Worm (Caenorhabditis elegans) whole organism, L3 larva: Measurements from ENCODE around the gene C08B6.18.

ENCODE experiments used
- R02D3.7 ChIP-seq: fragments of 150-350 bp; optimal IDR thresholded peaks from 2 replicates; lab custom pipeline; 2014; ENCODE audit warnings: missing biosample characterization, missing genetic modification characterization
- ZK546.5 ChIP-seq: sonication (generic microtip); optimal IDR thresholded peaks from 2 replicates; lab custom pipeline; 2017; ENCODE audit warnings: missing biosample characterization, missing genetic modification characterization
- aly-2 ChIP-seq: fragments of 150-350 bp; optimal IDR thresholded peaks from 2 replicates; lab custom pipeline; 2014; ENCODE audit warnings: missing biosample characterization, missing genetic modification characterization
- ama-1 ChIP-seq: fragments of 150-350 bp; optimal IDR thresholded peaks from 2 replicates; lab custom pipeline; 2018
- ceh-16 ChIP-seq: sonication (generic microtip); optimal IDR thresholded peaks from 2 replicates; lab custom pipeline; 2017; ENCODE audit warnings: missing biosample characterization, missing genetic modification characterization
- ceh-28 ChIP-seq: fragments of 150-350 bp; optimal IDR thresholded peaks from 2 replicates; lab custom pipeline; 2014; ENCODE audit warnings: missing biosample characterization, missing genetic modification reagents, missing genetic modification characterization
- ceh-9 ChIP-seq: sonication (generic microtip); optimal IDR thresholded peaks from 2 replicates; lab custom pipeline; 2018; ENCODE audit warnings: missing biosample characterization, missing genetic modification characterization
- daf-12 ChIP-seq: fragments of 150-350 bp; optimal IDR thresholded peaks from 2 replicates; lab custom pipeline; 2014; ENCODE audit warnings: missing biosample characterization, missing genetic modification reagents, missing genetic modification characterization
- egl-27 ChIP-seq: sonication (generic microtip); optimal IDR thresholded peaks from 4 replicates; lab custom pipeline; 2017; ENCODE audit warnings: missing biosample characterization, missing genetic modification reagents, missing genetic modification characterization
- egl-5 ChIP-seq: fragments of 150-350 bp; optimal IDR thresholded peaks from 2 replicates; lab custom pipeline; 2017; ENCODE audit warnings: missing biosample characterization, missing genetic modification reagents, missing genetic modification characterization, inconsistent platforms
- elt-1 ChIP-seq: fragments of 150-350 bp; optimal IDR thresholded peaks from 2 replicates; lab custom pipeline; 2014; ENCODE audit warnings: missing biosample characterization, missing genetic modification characterization
- elt-2 ChIP-seq: sonication (generic microtip); optimal IDR thresholded peaks from 2 replicates; lab custom pipeline; 2016; ENCODE audit warnings: missing genetic modification reagents, mild to moderate bottlenecking, missing genetic modification characterization, missing compliant biosample characterization
- elt-3 ChIP-seq, 3 experiments: fragments of 150-350 bp in 1 of 3; sonication (generic microtip) in 2 of 3; optimal IDR thresholded peaks; 2 replicates in 2 of 3; 4 replicates in 1 of 3; lab custom pipeline; 2014 to 2017; ENCODE audit warnings: missing biosample characterization in 3 of 3, missing genetic modification characterization in 3 of 3
- fkh-10 ChIP-seq: sonication (generic microtip); optimal IDR thresholded peaks from 2 replicates; lab custom pipeline; 2017; ENCODE audit warnings: missing biosample characterization, missing genetic modification reagents, missing genetic modification characterization
- fkh-2 ChIP-seq: fragments of 150-350 bp; optimal IDR thresholded peaks from 2 replicates; lab custom pipeline; 2014; ENCODE audit warnings: missing biosample characterization, missing genetic modification reagents, missing genetic modification characterization
- fos-1 ChIP-seq: fragments of 150-350 bp; optimal IDR thresholded peaks from 2 replicates; lab custom pipeline; 2014; ENCODE audit warnings: missing biosample characterization, missing genetic modification characterization
- hmg-11 ChIP-seq: sonication (generic microtip); optimal IDR thresholded peaks from 2 replicates; lab custom pipeline; 2016; ENCODE audit warnings: missing genetic modification characterization, missing compliant biosample characterization
- jun-1 ChIP-seq: fragments of 150-350 bp; optimal IDR thresholded peaks from 2 replicates; lab custom pipeline; 2014; ENCODE audit warnings: missing biosample characterization, missing genetic modification reagents, missing genetic modification characterization
- lin-15B ChIP-seq: fragments of 150-350 bp; optimal IDR thresholded peaks from 2 replicates; lab custom pipeline; 2014; ENCODE audit warnings: missing biosample characterization, missing genetic modification characterization
- lsy-12 ChIP-seq: sonication (generic microtip); optimal IDR thresholded peaks from 2 replicates; lab custom pipeline; 2016; ENCODE audit warnings: mild to moderate bottlenecking, missing genetic modification characterization, missing compliant biosample characterization
- mml-1 ChIP-seq: fragments of 150-350 bp; sonication (generic microtip); optimal IDR thresholded peaks from 3 replicates; lab custom pipeline; 2014; ENCODE audit warnings: missing biosample characterization, missing genetic modification characterization
- nhr-11 ChIP-seq: fragments of 150-350 bp; optimal IDR thresholded peaks from 2 replicates; lab custom pipeline; 2014; ENCODE audit warnings: missing biosample characterization, missing genetic modification characterization
- nhr-23 ChIP-seq: fragments of 150-350 bp; optimal IDR thresholded peaks from 2 replicates; lab custom pipeline; 2014; ENCODE audit warnings: missing biosample characterization, missing genetic modification reagents, missing genetic modification characterization
- nhr-237 ChIP-seq: fragments of 150-350 bp; optimal IDR thresholded peaks from 2 replicates; lab custom pipeline; 2014; ENCODE audit warnings: missing biosample characterization, missing genetic modification characterization
- nhr-25 ChIP-seq: sonication (generic microtip); optimal IDR thresholded peaks from 2 replicates; lab custom pipeline; 2017; ENCODE audit warnings: missing biosample characterization, missing genetic modification characterization
- nhr-43 ChIP-seq: sonication (generic microtip); optimal IDR thresholded peaks from 2 replicates; lab custom pipeline; 2016; ENCODE audit warnings: mild to moderate bottlenecking, missing genetic modification characterization, missing compliant biosample characterization; ENCODE audit not compliant: poor library complexity, severe bottlenecking
- nhr-67 ChIP-seq: fragments of 150-350 bp; optimal IDR thresholded peaks from 2 replicates; lab custom pipeline; 2014; ENCODE audit warnings: missing biosample characterization, missing genetic modification characterization
- nhr-76 ChIP-seq: fragments of 150-350 bp; sonication (generic microtip); optimal IDR thresholded peaks from 5 replicates; lab custom pipeline; 2014; ENCODE audit warnings: missing biosample characterization, missing genetic modification characterization
- nhr-77 ChIP-seq: fragments of 150-350 bp; optimal IDR thresholded peaks from 2 replicates; lab custom pipeline; 2014; ENCODE audit warnings: missing biosample characterization, missing genetic modification characterization
- sea-2 ChIP-seq: fragments of 150-350 bp; sonication (generic microtip); optimal IDR thresholded peaks from 4 replicates; lab custom pipeline; 2014; ENCODE audit warnings: missing biosample characterization, missing genetic modification reagents, missing genetic modification characterization
- tbx-2 ChIP-seq: sonication (generic microtip); optimal IDR thresholded peaks from 2 replicates; lab custom pipeline; 2016; ENCODE audit warnings: mild to moderate bottlenecking, missing genetic modification characterization, missing compliant biosample characterization
- unc-39 ChIP-seq: sonication (generic microtip); optimal IDR thresholded peaks from 4 replicates; lab custom pipeline; 2017; ENCODE audit warnings: missing biosample characterization, missing genetic modification characterization
- unc-62 ChIP-seq: fragments of 150-350 bp; sonication (generic microtip); optimal IDR thresholded peaks from 4 replicates; lab custom pipeline; 2014; ENCODE audit warnings: missing biosample characterization, missing genetic modification reagents, missing genetic modification characterization
- zag-1 ChIP-seq: fragments of 150-350 bp; optimal IDR thresholded peaks from 2 replicates; lab custom pipeline; 2014; ENCODE audit warnings: missing biosample characterization, missing genetic modification characterization
- ztf-11 ChIP-seq: fragments of 150-350 bp; optimal IDR thresholded peaks from 2 replicates; lab custom pipeline; 2014; ENCODE audit warnings: missing biosample characterization, missing genetic modification characterization
- ztf-4 ChIP-seq: fragments of 150-350 bp; optimal IDR thresholded peaks from 2 replicates; lab custom pipeline; 2014; ENCODE audit warnings: missing biosample characterization, missing genetic modification characterization

Gene C08B6.18

ce11 chrV:10158528-10158927, 24.6 kb upstream of the C08B6.18 start, which contains the start of gene srsx-30:
srsx-30 (plus strand) TSS chrV:10158828.
- TF ChIP-seq nhr-43 (no peak), elt-2 (tag; lab: Kevin White, UChicago) (no peak), nhr-23 (tag; lab: Kevin White, UChicago) (no peak), unc-39 (no peak), elt-1 (tag; lab: Kevin White, UChicago) (no peak), nhr-11 (no peak), nhr-76 (no peak), ceh-16 (no peak), ztf-4 (tag; lab: Kevin White, UChicago) (no peak), hmg-11 (no peak), lin-15B (tag; lab: Kevin White, UChicago) (no peak), tbx-2 (tag; lab: Kevin White, UChicago) (no peak)

- TF ChIP-seq zag-1: no peak
- TF ChIP-seq nhr-43: no peak
- TF ChIP-seq nhr-23 (tag; lab: Kevin White, UChicago): no peak
- no peak for TF ChIP-seq nhr-25
- no peak for TF ChIP-seq mml-1 (tag; lab: Kevin White, UChicago)
- TF ChIP-seq ztf-11 (tag; lab: Kevin White, UChicago): no peak
- TF ChIP-seq hmg-11: no peak
- no peak for TF ChIP-seq lsy-12 (tag; lab: Kevin White, UChicago)
- TF ChIP-seq nhr-67 (tag; lab: Kevin White, UChicago): no peak
- no peak for TF ChIP-seq fkh-10
- TF ChIP-seq, all 47 proteins: peak for 0
Measured at ce11 chrV:10154698-10155097, 20.8 kb upstream of the C08B6.18 start, which contains the start of gene srsx-29. srsx-29 (plus strand) TSS chrV:10154998.

- no peak for TF ChIP-seq sea-2 (GFP tag; lab: Kevin White, UChicago)
- no peak for TF ChIP-seq lin-15B (tag; lab: Kevin White, UChicago)
- no peak for TF ChIP-seq fos-1 (tag; lab: Kevin White, UChicago)
- TF ChIP-seq tbx-2 (tag; lab: Kevin White, UChicago): no peak
- TF ChIP-seq fkh-2: no peak
- TF ChIP-seq nhr-77 (tag; lab: Kevin White, UChicago): no peak
- TF ChIP-seq daf-12 (tag; lab: Kevin White, UChicago): no peak
- no peak for TF ChIP-seq fkh-10
- TF ChIP-seq jun-1 (tag; lab: Kevin White, UChicago): no peak
- TF ChIP-seq egl-27: no peak
- TF ChIP-seq R02D3.7 (tag; lab: Kevin White, UChicago): no peak
- no peak for TF ChIP-seq unc-62
- no peak for TF ChIP-seq ZK546.5 (tag; lab: Kevin White, UChicago)
- no peak for TF ChIP-seq elt-3 (tag; optimal IDR thresholded peaks at IDR 0.05; lab: Kevin White, UChicago)
- no peak for TF ChIP-seq nhr-25
- TF ChIP-seq nhr-11: no peak
- TF ChIP-seq nhr-23 (tag; lab: Kevin White, UChicago): no peak
Measured at ce11 chrV:10153076-10153475, 19.1 kb upstream of the C08B6.18 start.

ce11 chrV:10152278-10152677, 18.4 kb upstream of the C08B6.18 start, which contains the start of gene srsx-28:
srsx-28 (plus strand) TSS chrV:10152578.
- no peak for TF ChIP-seq egl-5 (tag; lab: Kevin White, UChicago)
- no peak for TF ChIP-seq nhr-237 (tag; lab: Kevin White, UChicago)
- TF ChIP-seq ceh-9: no peak
- no peak for TF ChIP-seq daf-12 (tag; lab: Kevin White, UChicago)
- no peak for TF ChIP-seq fkh-2
- no peak for TF ChIP-seq egl-27

ce11 chrV:10149728-10150127, 15.8 kb upstream of the C08B6.18 start, which contains the start of gene srsx-27:
srsx-27 (plus strand) TSS chrV:10150028.
- no peak for TF ChIP-seq nhr-76
- TF ChIP-seq aly-2: no peak
- no peak for TF ChIP-seq ama-1
- TF ChIP-seq sea-2 (GFP tag; lab: Kevin White, UChicago): no peak

- TF ChIP-seq elt-1 (tag; lab: Kevin White, UChicago) (no peak), ceh-28 (tag; lab: Kevin White, UChicago) (no peak)
Measured at ce11 chrV:10148352-10148751, 14.4 kb upstream of the C08B6.18 start, which contains the start of gene srsx-26. srsx-26 (plus strand) TSS chrV:10148652.
